Worm (Caenorhabditis elegans) whole organism, L4 larva: ENCODE results near the gene nhr-256.

ENCODE experiments used
- ama-1 ChIP-seq: fragments of 150-350 bp; optimal IDR thresholded peaks from 2 replicates; lab custom pipeline; 2014; ENCODE audit warnings: inconsistent platforms, mixed read lengths
- fos-1 ChIP-seq: fragments of 150-350 bp; optimal IDR thresholded peaks from 2 replicates; lab custom pipeline; 2014; ENCODE audit warnings: missing biosample characterization, missing genetic modification characterization
- nhr-25 ChIP-seq: sonication (generic microtip); optimal IDR thresholded peaks from 2 replicates; lab custom pipeline; 2017; ENCODE audit warnings: missing genetic modification characterization, mild to moderate bottlenecking, missing compliant biosample characterization, antibody characterized with exemption, moderate library complexity, borderline replicate concordance; ENCODE audit not compliant: insufficient read depth
- pha-4 ChIP-seq, 2 experiments: fragments of 150-350 bp in 1 of 2; fragments of 200-800 bp in 1 of 2; sonication (Bioruptor generic) in 1 of 2; IDR thresholded peaks in 1 of 2; optimal IDR thresholded peaks in 1 of 2; 2 replicates each; pipeline versions ENCODE4 v1.3.6 to Lab custom; 2014 to 2022; ENCODE audit warnings: missing genetic modification characterization in 2 of 2, missing genetic modification reagents in 2 of 2, missing biosample characterization in 1 of 2, missing compliant biosample characterization in 1 of 2
- unc-130 ChIP-seq: sonication (generic microtip); optimal IDR thresholded peaks from 2 replicates; lab custom pipeline; 2016; ENCODE audit warnings: missing genetic modification reagents, missing genetic modification characterization, missing compliant biosample characterization

DNA sequence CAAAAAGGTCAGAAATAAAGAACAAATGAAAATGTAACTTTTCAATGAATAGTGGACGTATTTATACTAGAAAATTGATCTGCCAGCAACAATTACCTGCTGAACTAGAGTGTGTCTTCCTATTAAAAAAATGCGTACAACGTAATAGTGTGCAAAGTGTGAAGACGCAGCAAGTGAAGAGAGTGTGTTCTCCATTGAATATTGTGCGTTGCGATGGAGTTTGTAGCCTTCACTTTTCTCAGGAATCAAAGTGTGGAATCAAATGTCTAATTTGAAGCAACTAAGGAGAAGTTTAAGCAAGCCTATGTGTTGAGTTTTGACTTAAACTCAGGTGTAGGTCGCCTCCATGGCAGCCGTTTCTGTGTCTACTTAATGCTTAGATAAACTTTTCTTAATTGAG is 11.7 kb upstream of the nhr-256 start, which contains the start of gene gst-21:
- TF ChIP-seq ama-1 (lab: Kevin White, UChicago) (no peak), nhr-25 (no peak), fos-1 (tag; lab: Kevin White, UChicago) (no peak), pha-4 (GFP tag; IDR thresholded peaks at IDR 0.05; lab: Robert Waterston, UW) (no peak), pha-4 (tag; optimal IDR thresholded peaks at IDR 0.05; lab: Kevin White, UChicago) (no peak), unc-130 (GFP tag; lab: Kevin White, UChicago) (no peak)
